Fruit fly (Drosophila melanogaster) S2 (cell line): ENCODE measurements around the gene Tmtc1.

Experiments
- CG8478 ChIP-seq: fragments of >200 bp; optimal IDR thresholded peaks from 2 replicates; lab custom pipeline; 2018
- CTCF ChIP-seq, 2 experiments: fragments of >200 bp; optimal IDR thresholded peaks; 2 replicates each; lab custom pipeline; 2018

- TF ChIP-seq CG8478 (lab: Kevin White, UChicago), result no peak
- TF ChIP-seq CTCF (optimal IDR thresholded peaks at IDR 0.05; lab: Kevin White, UChicago), result no peak
Observed at dm6 chr2L:2720368-2720767, 42.8 kb downstream of the Tmtc1 start.
